Fruit fly (Drosophila melanogaster) whole organism, adult: Measurements from ENCODE around the gene Poxm.

Experiments
- CG12768 ChIP-seq: fragments of 200-800 bp; sonication (Bioruptor generic); optimal IDR thresholded peaks from 2 replicates; lab custom pipeline; 2017; ENCODE audit warnings: missing biosample characterization, missing genetic modification characterization, mild to moderate bottlenecking, moderate library complexity, missing genetic modification reagents
- CG1620 ChIP-seq: fragments of 200-800 bp; sonication (Bioruptor generic); optimal IDR thresholded peaks from 2 replicates; lab custom pipeline; 2016; ENCODE audit warnings: missing biosample characterization, missing genetic modification characterization
- CG33017 ChIP-seq: fragments of 200-800 bp; sonication (Bioruptor generic); optimal IDR thresholded peaks from 2 replicates; lab custom pipeline; 2018; ENCODE audit warnings: missing biosample characterization, mild to moderate bottlenecking, missing genetic modification characterization, moderate library complexity
- CG7101 ChIP-seq: fragments of 200-800 bp; sonication (Bioruptor generic); optimal IDR thresholded peaks from 2 replicates; lab custom pipeline; 2018; ENCODE audit warnings: missing biosample characterization, mild to moderate bottlenecking, missing genetic modification characterization, moderate library complexity
- Crg-1 ChIP-seq: fragments of 200-800 bp; sonication (Bioruptor generic); optimal IDR thresholded peaks from 2 replicates; lab custom pipeline; 2016; ENCODE audit warnings: missing biosample characterization, missing genetic modification characterization
- Hr96 ChIP-seq: fragments of 200-800 bp; sonication (Bioruptor generic); optimal IDR thresholded peaks from 2 replicates; lab custom pipeline; 2016; ENCODE audit warnings: missing biosample characterization, missing genetic modification characterization
- Mnt ChIP-seq: fragments of 200-800 bp; sonication (Bioruptor generic); optimal IDR thresholded peaks from 2 replicates; lab custom pipeline; 2016; ENCODE audit warnings: missing biosample characterization, mild to moderate bottlenecking, missing genetic modification characterization
- cic ChIP-seq: fragments of 200-800 bp; sonication (Bioruptor generic); optimal IDR thresholded peaks from 2 replicates; lab custom pipeline; 2017; ENCODE audit warnings: missing biosample characterization, mild to moderate bottlenecking, missing genetic modification characterization, moderate library complexity
- cnc ChIP-seq, 2 experiments: fragments of >200 bp; optimal IDR thresholded peaks; 2 replicates each; lab custom pipeline; 2017
- kay ChIP-seq: fragments of 200-800 bp; sonication (Bioruptor generic); peaks from one replicate; lab custom pipeline; 2016; ENCODE audit warnings: missing biosample characterization, missing genetic modification characterization, borderline replicate concordance
- ovo ChIP-seq: fragments of 200-800 bp; sonication (Bioruptor generic); optimal IDR thresholded peaks from 2 replicates; lab custom pipeline; 2016; ENCODE audit warnings: missing biosample characterization, missing genetic modification characterization
- pad ChIP-seq: fragments of 200-800 bp; sonication (Bioruptor generic); optimal IDR thresholded peaks from 3 replicates; lab custom pipeline; 2017; ENCODE audit warnings: missing biosample characterization, missing genetic modification characterization, mild to moderate bottlenecking, moderate library complexity, missing genetic modification reagents
- tj ChIP-seq: fragments of 200-800 bp; sonication (Bioruptor generic); optimal IDR thresholded peaks from 3 replicates; lab custom pipeline; 2017; ENCODE audit warnings: missing biosample characterization, mild to moderate bottlenecking, missing genetic modification characterization, moderate library complexity

DNA sequence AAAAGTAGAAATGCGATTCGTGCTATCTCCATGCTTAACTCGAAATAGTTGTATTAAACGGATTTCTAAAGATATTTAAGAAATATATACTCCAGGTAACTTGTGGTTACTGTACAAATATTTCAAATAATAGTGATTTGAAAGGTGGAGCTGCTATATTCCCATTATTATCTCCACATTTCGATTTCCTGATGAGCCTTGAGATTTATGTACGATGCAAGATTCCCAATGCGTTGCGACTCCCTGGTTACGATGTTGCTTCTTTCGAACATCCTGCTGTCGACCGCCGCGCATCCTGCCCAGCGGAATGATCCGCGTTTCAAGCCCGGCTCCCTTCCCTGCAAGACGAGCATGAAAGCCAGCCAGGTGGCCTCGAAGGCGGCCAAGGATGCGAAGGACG lies 21.6 kb downstream of the Poxm start, which contains the start of the genes CG11694 and CG11698:
- TF ChIP-seq CG1620 (GFP tag; lab: Kevin White, UChicago) = no peak
- TF ChIP-seq Crg-1 (GFP tag; lab: Kevin White, UChicago) = no peak
- no peak for TF ChIP-seq cnc (optimal IDR thresholded peaks at IDR 0.05; lab: Kevin White, UChicago)
- no peak for TF ChIP-seq kay (GFP tag; lab: Kevin White, UChicago)
- no peak for TF ChIP-seq cic (GFP tag; lab: Kevin White, UChicago)
- no peak for TF ChIP-seq CG7101
- TF ChIP-seq pad (GFP tag; lab: Kevin White, UChicago) = no peak
- no peak for TF ChIP-seq CG12768 (GFP tag; lab: Kevin White, UChicago)
- no peak for TF ChIP-seq Mnt
- no peak for TF ChIP-seq Hr96 (GFP tag; lab: Kevin White, UChicago)
- no peak for TF ChIP-seq ovo
- no peak for TF ChIP-seq CG33017 (tag; lab: Kevin White, UChicago)
- TF ChIP-seq tj = no peak
